ENCODE assay signal across 5 fruit fly cellular contexts in genomic region chr3R:29997607-29998236, dm6.
TF ChIP-seq lines count a peak whose summit lies in the region.

CG15525 (minus strand) TSS chr3R:29997676.
CG11504 (plus strand) TSS chr3R:29997900.

- no peak for TF ChIP-seq CTCF in whole organism, embryonic (GFP tag; optimal IDR thresholded peaks at IDR 0.05; lab: Kevin White, UChicago)

TF ChIP-seq in whole organism, adult, 20 proteins besides CTCF, POLR2A, EP300 and RAD21:
- TF ChIP-seq CG1620 (GFP tag; optimal IDR thresholded peaks at IDR 0.05; lab: Kevin White, UChicago) (peak; percentile 23), Crg-1 (GFP tag; optimal IDR thresholded peaks at IDR 0.05; lab: Kevin White, UChicago) (no peak), bab1 (GFP tag; optimal IDR thresholded peaks at IDR 0.05; lab: Kevin White, UChicago) (peak; percentile 55), CG14711 (tag; optimal IDR thresholded peaks at IDR 0.05; lab: Kevin White, UChicago) (peak; percentile 29), CG7101 (tag; optimal IDR thresholded peaks at IDR 0.05; lab: Kevin White, UChicago) (peak; percentile 18), CG33017 (tag; optimal IDR thresholded peaks at IDR 0.05; lab: Kevin White, UChicago) (no peak), Hr96 (GFP tag; optimal IDR thresholded peaks at IDR 0.05; lab: Kevin White, UChicago) (no peak), CG7045 (GFP tag; optimal IDR thresholded peaks at IDR 0.05; lab: Kevin White, UChicago) (no peak), Mnt (GFP tag; optimal IDR thresholded peaks at IDR 0.05; lab: Kevin White, UChicago) (peak; percentile 42)

TF ChIP-seq in whole organism, embryonic, 481 proteins besides CTCF, POLR2A, EP300 and RAD21 (continues in another document):
- TF ChIP-seq CG13287 (GFP tag; IDR thresholded peaks at IDR 0.05; lab: Robert Waterston, UW; ENCODE audit: partially characterized antibody) (peak; percentile 95), CG2120 (GFP tag; optimal IDR thresholded peaks at IDR 0.05; lab: Kevin White, UChicago) (peak; percentile 75), Chrac-16 (GFP tag; optimal IDR thresholded peaks at IDR 0.05; lab: Kevin White, UChicago) (peak; percentile 54), Dek (tag; optimal IDR thresholded peaks at IDR 0.05; lab: Kevin White, UChicago) (peak; percentile 24), CG3163 (GFP tag; optimal IDR thresholded peaks at IDR 0.05; lab: Kevin White, UChicago) (no peak), CG3838 (GFP tag; optimal IDR thresholded peaks at IDR 0.05; lab: Kevin White, UChicago) (peak; percentile 40), Meics (GFP tag; optimal IDR thresholded peaks at IDR 0.05; lab: Kevin White, UChicago) (peak; percentile 100), Antp (GFP tag; optimal IDR thresholded peaks at IDR 0.05; lab: Kevin White, UChicago) (peak; percentile 32), gem (tag; optimal IDR thresholded peaks at IDR 0.05; lab: Kevin White, UChicago) (no peak), chinmo (GFP tag; IDR thresholded peaks at IDR 0.05; lab: Robert Waterston, UW; ENCODE audit: partially characterized antibody) (peak; percentile 85; the same call in 1 of the 4 replicates), CG9727 (GFP tag; optimal IDR thresholded peaks at IDR 0.05; lab: Kevin White, UChicago) (peak; percentile 25), cas (GFP tag; IDR thresholded peaks at IDR 0.05; lab: Robert Waterston, UW) (peak; percentile 8; the same call in 1 of the 2 replicates), CG2116 (GFP tag; optimal IDR thresholded peaks at IDR 0.05; lab: Kevin White, UChicago) (peak; percentile 88), CG12942 (GFP tag; optimal IDR thresholded peaks at IDR 0.05; lab: Kevin White, UChicago) (peak; percentile 26), ci (GFP tag; IDR thresholded peaks at IDR 0.05; lab: Robert Waterston, UW) (0 out of 3 replicates have a peak, but pooled peaks have one; percentile 46), Spps (tag; optimal IDR thresholded peaks at IDR 0.05; lab: Kevin White, UChicago) (peak; percentile 46), CG4328 (GFP tag; optimal IDR thresholded peaks at IDR 0.05; lab: Kevin White, UChicago) (no peak), CG8089 (GFP tag; optimal IDR thresholded peaks at IDR 0.05; lab: Kevin White, UChicago) (peak; percentile 16)

TF ChIP-seq in whole organism, prepupa, 60 proteins besides CTCF, POLR2A, EP300 and RAD21:
- TF ChIP-seq Gug (GFP tag; IDR thresholded peaks at IDR 0.05; lab: Robert Waterston, UW): peak; percentile 52; the same call in 1 of the 2 replicates
- peak; percentile 38 for TF ChIP-seq CG11902 (GFP tag; optimal IDR thresholded peaks at IDR 0.05; lab: Kevin White, UChicago)
- TF ChIP-seq Ets96B (tag; optimal IDR thresholded peaks at IDR 0.05; lab: Kevin White, UChicago): peak; percentile 33
- no peak for TF ChIP-seq Smox (GFP tag; optimal IDR thresholded peaks at IDR 0.05; lab: Kevin White, UChicago)
- TF ChIP-seq Eip78C (GFP tag; lab: Kevin White, UChicago): peak; percentile 79
- peak; percentile 66 for TF ChIP-seq fkh (GFP tag; optimal IDR thresholded peaks at IDR 0.05; lab: Kevin White, UChicago)
- peak; percentile 80 for TF ChIP-seq Sox14 (GFP tag; optimal IDR thresholded peaks at IDR 0.05; lab: Kevin White, UChicago)
- peak; percentile 50 for TF ChIP-seq CG31627 (GFP tag; optimal IDR thresholded peaks at IDR 0.05; lab: Kevin White, UChicago)
- TF ChIP-seq Ets21C (GFP tag; optimal IDR thresholded peaks at IDR 0.05; lab: Kevin White, UChicago): no peak
- peak; percentile 57 for TF ChIP-seq lz (GFP tag; optimal IDR thresholded peaks at IDR 0.05; lab: Kevin White, UChicago)
- peak; percentile 58 for TF ChIP-seq esn (GFP tag; optimal IDR thresholded peaks at IDR 0.05; lab: Kevin White, UChicago)
- peak; percentile 49 for TF ChIP-seq cyc (GFP tag; optimal IDR thresholded peaks at IDR 0.05; lab: Kevin White, UChicago)
- TF ChIP-seq CG6792 (GFP tag; optimal IDR thresholded peaks at IDR 0.05; lab: Kevin White, UChicago): no peak
- peak; percentile 20 for TF ChIP-seq CG3032 (tag; optimal IDR thresholded peaks at IDR 0.05; lab: Kevin White, UChicago)

TF ChIP-seq in whole organism, pupa, 21 proteins besides CTCF, POLR2A, EP300 and RAD21:
- TF ChIP-seq CG13204 (GFP tag; optimal IDR thresholded peaks at IDR 0.05; lab: Kevin White, UChicago) (no peak), Ets98B (GFP tag; IDR thresholded peaks at IDR 0.05; lab: Robert Waterston, UW) (peak; percentile 19; the same call in 1 of the 2 replicates), CG34367 (tag; optimal IDR thresholded peaks at IDR 0.05; lab: Kevin White, UChicago) (no peak), fd96Ca (GFP tag; IDR thresholded peaks at IDR 0.05; lab: Robert Waterston, UW) (no peak), CG32121 (GFP tag; IDR thresholded peaks at IDR 0.05; lab: Robert Waterston, UW) (no peak)

TF ChIP-seq in whole organism, wandering third instar larva, 38 proteins besides CTCF, POLR2A, EP300 and RAD21:
- TF ChIP-seq Rel (GFP tag; optimal IDR thresholded peaks at IDR 0.05; lab: Kevin White, UChicago) (no peak), Rel (tag; optimal IDR thresholded peaks at IDR 0.05; lab: Kevin White, UChicago) (peak; percentile 67), rgr (GFP tag; optimal IDR thresholded peaks at IDR 0.05; lab: Kevin White, UChicago) (no peak), HLH106 (tag; optimal IDR thresholded peaks at IDR 0.05; lab: Kevin White, UChicago) (peak; percentile 7), ey (GFP tag; optimal IDR thresholded peaks at IDR 0.05; lab: Kevin White, UChicago) (peak; percentile 51), CG9705 (GFP tag; optimal IDR thresholded peaks at IDR 0.05; lab: Kevin White, UChicago) (no peak), woc (GFP tag; optimal IDR thresholded peaks at IDR 0.05; lab: Kevin White, UChicago) (no peak), OdsH (GFP tag; optimal IDR thresholded peaks at IDR 0.05; lab: Kevin White, UChicago) (peak; percentile 54), Myc (optimal IDR thresholded peaks at IDR 0.05; lab: Kevin White, UChicago) (peak; percentile 28)
